Worm (Caenorhabditis elegans) whole organism, L1 larva: Measurements from ENCODE around the gene Y39G8B.10.

Source experiments
- lin-15B ChIP-seq: fragments of 150-350 bp; sonication (generic microtip); optimal IDR thresholded peaks from 3 replicates; lab custom pipeline; 2014; ENCODE audit warnings: missing biosample characterization, missing genetic modification characterization
- lin-39 ChIP-seq: fragments of 150-350 bp; optimal IDR thresholded peaks from 2 replicates; lab custom pipeline; 2014; ENCODE audit warnings: missing biosample characterization, missing genetic modification reagents, missing genetic modification characterization
- mep-1 ChIP-seq: fragments of 150-350 bp; optimal IDR thresholded peaks from 2 replicates; lab custom pipeline; 2014; ENCODE audit warnings: missing biosample characterization, missing genetic modification characterization
- nhr-237 ChIP-seq: fragments of 150-350 bp; optimal IDR thresholded peaks from 2 replicates; lab custom pipeline; 2014; ENCODE audit warnings: missing biosample characterization, missing genetic modification characterization
- nhr-71 ChIP-seq: sonication (generic microtip); optimal IDR thresholded peaks from 2 replicates; lab custom pipeline; 2016; ENCODE audit warnings: mild to moderate bottlenecking, missing genetic modification characterization, moderate library complexity, missing compliant biosample characterization
- pqm-1 ChIP-seq: sonication (generic microtip); optimal IDR thresholded peaks from 3 replicates; lab custom pipeline; 2017; ENCODE audit warnings: missing biosample characterization, missing genetic modification characterization
- skn-1 ChIP-seq: fragments of 150-350 bp; optimal IDR thresholded peaks from 2 replicates; lab custom pipeline; 2014; ENCODE audit warnings: missing biosample characterization, missing genetic modification characterization
- snpc-4 ChIP-seq: fragments of 150-350 bp; optimal IDR thresholded peaks from 2 replicates; lab custom pipeline; 2014; ENCODE audit warnings: missing biosample characterization, missing genetic modification characterization

DNA sequence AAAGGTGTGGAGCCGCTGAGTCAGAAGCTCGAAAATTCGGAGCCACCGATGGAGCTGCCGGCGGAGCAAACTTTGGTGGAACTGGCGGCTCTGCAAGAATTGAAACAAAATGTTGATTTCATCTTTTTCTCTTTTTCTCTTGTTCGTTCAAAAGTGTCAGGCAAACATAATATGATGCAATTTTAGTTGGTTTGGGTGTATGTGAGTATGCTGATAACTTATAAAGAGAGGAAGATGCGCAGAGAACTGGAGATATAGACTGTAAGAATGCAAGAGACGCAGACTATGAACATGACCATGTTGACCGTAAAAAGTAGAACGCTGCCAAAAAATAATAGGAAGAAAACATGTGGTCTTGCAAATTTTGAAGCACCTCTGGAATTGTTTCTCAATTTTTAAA is 28.8 kb downstream of the Y39G8B.10 start:
- no peak for TF ChIP-seq nhr-237 (tag; lab: Kevin White, UChicago)
- TF ChIP-seq pqm-1 = no peak
- peak; percentile 64 for TF ChIP-seq mep-1 (tag; lab: Kevin White, UChicago)
- peak; percentile 53 for TF ChIP-seq nhr-71 (tag; lab: Kevin White, UChicago)
- TF ChIP-seq lin-15B = no peak
- no peak for TF ChIP-seq snpc-4 (tag; lab: Kevin White, UChicago)
- TF ChIP-seq lin-39 = no peak
- TF ChIP-seq skn-1 = no peak
